Fruit fly (Drosophila melanogaster) whole organism, embryonic: ENCODE measurements around the gene CG13126.

ENCODE experiments used
- CG10267 ChIP-seq: fragments of 200-800 bp; sonication (Bioruptor generic); optimal IDR thresholded peaks from 2 replicates; lab custom pipeline; 2018; ENCODE audit warnings: missing biosample characterization, mild to moderate bottlenecking, missing genetic modification characterization, moderate library complexity
- CG11456 ChIP-seq: fragments of 200-800 bp; sonication (Bioruptor generic); IDR thresholded peaks from 3 replicates; pipeline ENCODE4 v1.3.6; 2022; ENCODE audit warnings: missing biosample characterization, missing genetic modification characterization
- CG12744 ChIP-seq: fragments of 200-800 bp; sonication (Bioruptor generic); optimal IDR thresholded peaks from 2 replicates; lab custom pipeline; 2016; ENCODE audit warnings: missing biosample characterization, missing genetic modification characterization
- CG13123 ChIP-seq: fragments of 200-800 bp; sonication (Bioruptor generic); optimal IDR thresholded peaks from 2 replicates; lab custom pipeline; 2016; ENCODE audit warnings: missing biosample characterization, missing genetic modification characterization
- CG14441 ChIP-seq: fragments of 200-800 bp; sonication (Bioruptor generic); IDR thresholded peaks from 2 replicates; pipeline ENCODE4 v1.3.6; 2022; ENCODE audit warnings: missing biosample characterization, missing genetic modification characterization
- CG14965 ChIP-seq: fragments of 200-800 bp; sonication (Bioruptor generic); optimal IDR thresholded peaks from 2 replicates; lab custom pipeline; 2016; ENCODE audit warnings: missing biosample characterization, missing genetic modification characterization, borderline replicate concordance
- CG1602 ChIP-seq: fragments of 200-800 bp; sonication (Bioruptor generic); optimal IDR thresholded peaks from 3 replicates; lab custom pipeline; 2016; ENCODE audit warnings: missing biosample characterization, missing genetic modification characterization
- CG16863 ChIP-seq: fragments of 200-800 bp; sonication (Bioruptor generic); optimal IDR thresholded peaks from 3 replicates; lab custom pipeline; 2016; ENCODE audit warnings: missing biosample characterization, missing genetic modification characterization
- CG17186 ChIP-seq: fragments of 200-800 bp; sonication (Bioruptor generic); optimal IDR thresholded peaks from 3 replicates; lab custom pipeline; 2017; ENCODE audit warnings: missing biosample characterization, missing genetic modification reagents, missing genetic modification characterization
- CG2678 ChIP-seq: fragments of 200-800 bp; sonication (Bioruptor generic); optimal IDR thresholded peaks from 3 replicates; lab custom pipeline; 2019; ENCODE audit warnings: missing biosample characterization, mild to moderate bottlenecking, missing genetic modification characterization, moderate library complexity
- CG31388 ChIP-seq: fragments of 200-800 bp; sonication (Bioruptor generic); optimal IDR thresholded peaks from 2 replicates; lab custom pipeline; 2016; ENCODE audit warnings: missing biosample characterization, missing genetic modification characterization
- CG31441 ChIP-seq: fragments of 200-800 bp; sonication (Bioruptor generic); IDR thresholded peaks from 2 replicates; pipeline ENCODE4 v1.3.6; 2022; ENCODE audit warnings: missing biosample characterization, missing genetic modification characterization
- CG34376 ChIP-seq: fragments of 200-800 bp; sonication (Bioruptor generic); optimal IDR thresholded peaks from 2 replicates; lab custom pipeline; 2018; ENCODE audit warnings: missing biosample characterization, mild to moderate bottlenecking, missing genetic modification characterization
- CG6654 ChIP-seq: fragments of 200-800 bp; sonication (Bioruptor generic); optimal IDR thresholded peaks from 2 replicates; lab custom pipeline; 2017; ENCODE audit warnings: missing biosample characterization, mild to moderate bottlenecking, missing genetic modification characterization
- CG6689 ChIP-seq: fragments of 200-800 bp; sonication (Bioruptor generic); IDR thresholded peaks from 2 replicates; pipeline ENCODE4 v1.3.6; 2022; ENCODE audit warnings: missing biosample characterization, missing genetic modification characterization
- CG6765 ChIP-seq: fragments of 200-800 bp; sonication (Bioruptor generic); optimal IDR thresholded peaks from 3 replicates; lab custom pipeline; 2017; ENCODE audit warnings: missing biosample characterization, mild to moderate bottlenecking, missing genetic modification characterization
- CG7786 ChIP-seq: fragments of 200-800 bp; sonication (Bioruptor generic); optimal IDR thresholded peaks from 2 replicates; lab custom pipeline; 2016; ENCODE audit warnings: missing biosample characterization, missing genetic modification characterization
- CG8765 ChIP-seq: fragments of 200-800 bp; sonication (Bioruptor generic); IDR thresholded peaks from 2 replicates; pipeline ENCODE4 v1.3.6; 2022; ENCODE audit warnings: missing biosample characterization, missing genetic modification characterization
- Dll ChIP-seq: fragments of 200-800 bp; sonication (Bioruptor generic); IDR thresholded peaks from 4 replicates; pipeline ENCODE4 v1.3.6; 2022; ENCODE audit warnings: missing biosample characterization, missing genetic modification characterization; ENCODE audit not compliant: partially characterized antibody
- Fer2 ChIP-seq: fragments of 200-800 bp; sonication (Bioruptor generic); optimal IDR thresholded peaks from 2 replicates; lab custom pipeline; 2018; ENCODE audit warnings: missing biosample characterization, mild to moderate bottlenecking, missing genetic modification characterization, moderate library complexity
- HLH54F ChIP-seq: fragments of 200-800 bp; sonication (Bioruptor generic); optimal IDR thresholded peaks from 3 replicates; lab custom pipeline; 2016; ENCODE audit warnings: missing biosample characterization, missing genetic modification characterization
- Hr78 ChIP-seq, 2 experiments: fragments of 200-800 bp in 1 of 2; fragments of >200 bp in 1 of 2; sonication (Bioruptor generic) in 1 of 2; optimal IDR thresholded peaks; 2 replicates each; lab custom pipeline; 2017 to 2019; ENCODE audit warnings: missing biosample characterization in 2 of 2, missing genetic modification characterization in 2 of 2, mild to moderate bottlenecking in 1 of 2, moderate library complexity in 1 of 2
- Mrtf ChIP-seq: fragments of 200-800 bp; sonication (Bioruptor generic); IDR thresholded peaks from 3 replicates; pipeline ENCODE4 v1.3.6; 2022; ENCODE audit warnings: missing biosample characterization, missing genetic modification characterization
- NC2α ChIP-seq: fragments of 200-800 bp; sonication (Bioruptor generic); optimal IDR thresholded peaks from 2 replicates; lab custom pipeline; 2016; ENCODE audit warnings: missing biosample characterization, missing genetic modification characterization
- NFAT ChIP-seq: fragments of 200-800 bp; sonication (Bioruptor generic); IDR thresholded peaks from 2 replicates; pipeline ENCODE4 v1.3.6; 2022; ENCODE audit warnings: missing biosample characterization, missing genetic modification characterization
- Nf-YA ChIP-seq: fragments of 200-800 bp; sonication (Bioruptor generic); IDR thresholded peaks from 2 replicates; pipeline ENCODE4 v1.3.6; 2022; ENCODE audit warnings: missing biosample characterization, missing genetic modification characterization
- Pdp1 ChIP-seq, 2 experiments: fragments of 200-800 bp; sonication (Bioruptor generic); optimal IDR thresholded peaks; 3 replicates each; lab custom pipeline; 2016; ENCODE audit warnings: missing biosample characterization in 2 of 2, missing genetic modification characterization in 2 of 2, mild to moderate bottlenecking in 1 of 2, moderate library complexity in 1 of 2
- Rfx ChIP-seq: fragments of 200-800 bp; sonication (Bioruptor generic); IDR thresholded peaks from 2 replicates; pipeline ENCODE4 v1.3.6; 2022; ENCODE audit warnings: missing biosample characterization, missing genetic modification characterization
- Scr ChIP-seq: fragments of 200-800 bp; sonication (Bioruptor generic); IDR thresholded peaks from 2 replicates; pipeline ENCODE4 v1.3.6; 2022; ENCODE audit warnings: missing biosample characterization, missing genetic modification characterization; ENCODE audit not compliant: partially characterized antibody
- ap ChIP-seq: fragments of 200-800 bp; sonication (Bioruptor generic); IDR thresholded peaks from 2 replicates; pipeline ENCODE4 v1.3.6; 2022; ENCODE audit warnings: missing biosample characterization, missing genetic modification characterization
- chif ChIP-seq, 2 experiments: fragments of 200-800 bp; sonication (Bioruptor generic); optimal IDR thresholded peaks; 3 replicates each; lab custom pipeline; 2016; ENCODE audit warnings: missing biosample characterization in 2 of 2, missing genetic modification characterization in 2 of 2
- chm ChIP-seq: fragments of 200-800 bp; sonication (Bioruptor generic); IDR thresholded peaks from 2 replicates; pipeline ENCODE4 v1.3.6; 2022; ENCODE audit warnings: missing biosample characterization, missing genetic modification characterization
- dan ChIP-seq: fragments of 200-800 bp; sonication (Bioruptor generic); IDR thresholded peaks from 2 replicates; pipeline ENCODE4 v1.3.6; 2022; ENCODE audit warnings: missing biosample characterization, missing genetic modification characterization
- dpn ChIP-seq, 2 experiments: fragments of 200-800 bp; sonication (Bioruptor generic); optimal IDR thresholded peaks; 3 replicates each; lab custom pipeline; 2016; ENCODE audit warnings: missing biosample characterization in 2 of 2, missing genetic modification characterization in 2 of 2
- en ChIP-seq: fragments of 200-800 bp; sonication (Bioruptor generic); optimal IDR thresholded peaks from 2 replicates; lab custom pipeline; 2016; ENCODE audit warnings: missing biosample characterization, missing genetic modification characterization
- hkb ChIP-seq, 2 experiments: fragments of 200-800 bp in 1 of 2; fragments of >200 bp in 1 of 2; sonication (Bioruptor generic) in 1 of 2; IDR thresholded peaks in 1 of 2; optimal IDR thresholded peaks in 1 of 2; 2 replicates each; pipeline versions ENCODE4 v1.3.6 to Lab custom; 2017 to 2022; ENCODE audit warnings: missing biosample characterization in 1 of 2, missing genetic modification characterization in 1 of 2
- inv ChIP-seq: fragments of 200-800 bp; sonication (Bioruptor generic); IDR thresholded peaks from 2 replicates; pipeline ENCODE4 v1.3.6; 2022; ENCODE audit warnings: missing biosample characterization, missing genetic modification characterization; ENCODE audit not compliant: partially characterized antibody
- kay ChIP-seq: fragments of 200-800 bp; sonication (Bioruptor generic); optimal IDR thresholded peaks from 2 replicates; lab custom pipeline; 2016; ENCODE audit warnings: missing biosample characterization, missing genetic modification characterization
- knrl ChIP-seq: fragments of 200-800 bp; sonication (Bioruptor generic); IDR thresholded peaks from 3 replicates; pipeline ENCODE4 v1.3.6; 2022; ENCODE audit warnings: missing biosample characterization, missing genetic modification characterization; ENCODE audit not compliant: partially characterized antibody
- lbe ChIP-seq: fragments of 200-800 bp; sonication (Bioruptor generic); optimal IDR thresholded peaks from 2 replicates; lab custom pipeline; 2016; ENCODE audit warnings: missing biosample characterization, mild to moderate bottlenecking, missing genetic modification characterization
- mam ChIP-seq: fragments of 200-800 bp; sonication (Bioruptor generic); optimal IDR thresholded peaks from 3 replicates; lab custom pipeline; 2016; ENCODE audit warnings: missing biosample characterization, missing genetic modification characterization
- rib ChIP-seq: fragments of 200-800 bp; sonication (Bioruptor generic); IDR thresholded peaks from 2 replicates; pipeline ENCODE4 v1.3.6; 2022; ENCODE audit warnings: missing biosample characterization, missing genetic modification characterization
- run ChIP-seq: fragments of 200-800 bp; sonication (Bioruptor generic); optimal IDR thresholded peaks from 3 replicates; lab custom pipeline; 2018; ENCODE audit warnings: missing biosample characterization, mild to moderate bottlenecking, missing genetic modification characterization
- sc ChIP-seq, 3 experiments: fragments of >200 bp in 2 of 3; fragments of 200-800 bp in 1 of 3; sonication (Bioruptor generic) in 1 of 3; optimal IDR thresholded peaks; 2 replicates in 2 of 3; 3 replicates in 1 of 3; lab custom pipeline; 2017; ENCODE audit warnings: mild to moderate bottlenecking in 1 of 3, missing biosample characterization in 1 of 3, missing genetic modification characterization in 1 of 3, missing genetic modification reagents in 1 of 3
- schlank ChIP-seq: fragments of 200-800 bp; sonication (Bioruptor generic); optimal IDR thresholded peaks from 2 replicates; lab custom pipeline; 2018; ENCODE audit warnings: missing biosample characterization, mild to moderate bottlenecking, missing genetic modification characterization
- sr ChIP-seq: fragments of 200-800 bp; sonication (Bioruptor generic); IDR thresholded peaks from 3 replicates; pipeline ENCODE4 v1.3.6; 2022; ENCODE audit warnings: missing biosample characterization, missing genetic modification characterization
- tgo ChIP-seq: fragments of 200-800 bp; sonication (Bioruptor generic); IDR thresholded peaks from 3 replicates; pipeline ENCODE4 v1.3.6; 2022; ENCODE audit warnings: missing biosample characterization, missing genetic modification characterization

CG13126 gene

DNA sequence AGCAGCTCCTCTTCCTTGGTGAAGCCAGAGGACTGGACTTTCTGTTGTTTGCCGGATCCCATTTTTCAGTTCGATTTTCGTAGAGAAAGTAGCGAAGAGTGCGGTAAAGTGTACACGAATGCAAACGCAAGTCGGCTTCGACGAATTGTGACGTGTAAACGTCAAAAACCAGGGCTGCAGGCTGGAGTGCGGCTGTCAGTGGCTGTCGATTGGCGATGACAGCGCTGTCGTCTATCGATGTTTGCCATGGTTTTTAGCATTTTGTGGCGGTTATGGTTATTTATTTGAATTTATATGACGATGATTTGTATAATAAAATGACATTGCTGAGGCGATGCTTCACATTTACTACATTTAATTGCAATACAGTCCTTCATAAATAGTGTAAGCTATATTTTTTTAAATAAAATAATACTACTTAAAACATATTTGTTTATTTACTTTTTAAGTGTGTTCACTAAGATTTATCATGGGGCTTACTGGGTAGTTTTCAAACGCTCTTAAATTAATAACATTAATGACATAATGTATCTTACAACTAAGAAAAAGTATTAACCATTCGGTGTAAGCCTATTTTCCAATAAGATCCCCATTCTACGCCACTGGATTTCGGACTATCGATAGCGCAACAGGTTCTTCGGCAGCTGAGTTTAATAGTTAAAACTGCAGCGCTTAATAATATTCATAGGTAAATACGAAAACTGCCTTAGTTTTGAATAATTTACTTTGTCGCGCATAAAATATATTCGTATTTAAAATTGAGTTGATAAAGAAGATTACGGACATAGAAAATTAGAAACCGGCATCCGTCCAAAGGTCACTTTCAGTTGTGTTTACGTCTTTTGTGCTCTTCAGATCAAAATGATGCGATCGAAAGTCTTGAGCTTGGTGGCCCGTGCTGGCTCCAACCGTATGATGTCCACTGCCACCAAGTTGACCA lies 35.7 kb downstream of the CG13126 start, which contains the start of the genes CG5885 and CG4598 (continued):
- peak; percentile 77 for TF ChIP-seq Dll
- peak; percentile 75 for TF ChIP-seq Scr
- no peak for TF ChIP-seq CG14441 (GFP tag; lab: Robert Waterston, UW)
- no peak for TF ChIP-seq sc (optimal IDR thresholded peaks at IDR 0.05; lab: Kevin White, UChicago)
- TF ChIP-seq sc (GFP tag; optimal IDR thresholded peaks at IDR 0.05; lab: Kevin White, UChicago) = peak; percentile 28
- TF ChIP-seq CG14965 (GFP tag; lab: Kevin White, UChicago) = no peak
- TF ChIP-seq HLH54F (GFP tag; lab: Kevin White, UChicago) = peak; percentile 41
- TF ChIP-seq Rfx = peak; percentile 80
- 0 out of 2 replicates have a peak, but pooled peaks have one; percentile 34 for TF ChIP-seq rib (GFP tag; lab: Robert Waterston, UW)
- TF ChIP-seq CG16863 (GFP tag; lab: Kevin White, UChicago) = peak; percentile 27
- peak in 1 of 2 experiments; percentile 37 for TF ChIP-seq Hr78 (GFP tag; optimal IDR thresholded peaks at IDR 0.05; lab: Kevin White, UChicago)
- TF ChIP-seq mam (GFP tag; lab: Kevin White, UChicago) = peak; percentile 71
- peak; percentile 82 for TF ChIP-seq knrl (GFP tag; lab: Robert Waterston, UW)
- TF ChIP-seq CG6765 (GFP tag; lab: Kevin White, UChicago) = peak; percentile 36
- TF ChIP-seq Pdp1 (GFP tag; optimal IDR thresholded peaks at IDR 0.05; lab: Kevin White, UChicago) = peak; percentile 16 to 68
- TF ChIP-seq CG31388 = no peak
- peak; percentile 58 for TF ChIP-seq inv (GFP tag; lab: Robert Waterston, UW)
- TF ChIP-seq CG34376 (GFP tag; lab: Kevin White, UChicago) = peak; percentile 3
- peak in 1 of 2 experiments; percentile 30 for TF ChIP-seq chif (GFP tag; optimal IDR thresholded peaks at IDR 0.05; lab: Kevin White, UChicago)
- TF ChIP-seq CG12744 (GFP tag; lab: Kevin White, UChicago) = no peak
- peak; percentile 80 for TF ChIP-seq kay
- TF ChIP-seq CG17186 (GFP tag; lab: Kevin White, UChicago) = peak; percentile 71
- TF ChIP-seq CG6689 (GFP tag; lab: Robert Waterston, UW) = peak; percentile 43; the same call in 1 of the 2 replicates
- TF ChIP-seq CG2678 (tag; lab: Kevin White, UChicago) = peak; percentile 76
- TF ChIP-seq dpn (GFP tag; optimal IDR thresholded peaks at IDR 0.05; lab: Kevin White, UChicago) = peak; percentile 38 to 74
- peak; percentile 17 for TF ChIP-seq run (tag; lab: Kevin White, UChicago)
- no peak; the same call in 2 of the 3 replicates for TF ChIP-seq sr (GFP tag; lab: Robert Waterston, UW)
- TF ChIP-seq dan = no peak
- no peak for TF ChIP-seq hkb (optimal IDR thresholded peaks at IDR 0.05; lab: Kevin White, UChicago)
- TF ChIP-seq hkb (GFP tag; IDR thresholded peaks at IDR 0.05; lab: Robert Waterston, UW) = peak; percentile 84
- TF ChIP-seq CG13123 = peak; percentile 26
- TF ChIP-seq NC2α (GFP tag; lab: Kevin White, UChicago) = no peak
- TF ChIP-seq CG10267 = peak; percentile 71
- TF ChIP-seq CG6654 = no peak
- peak; percentile 63 for TF ChIP-seq CG11456
- TF ChIP-seq lbe (GFP tag; lab: Kevin White, UChicago) = peak; percentile 53
- TF ChIP-seq CG8765 (GFP tag; lab: Robert Waterston, UW) = no peak; the same call in 1 of the 2 replicates
- TF ChIP-seq en = no peak
- TF ChIP-seq ap (GFP tag; lab: Robert Waterston, UW) = peak; percentile 66
- TF ChIP-seq chm (GFP tag; lab: Robert Waterston, UW) = peak; percentile 61
- TF ChIP-seq CG1602 = peak; percentile 69
- peak; percentile 41 for TF ChIP-seq CG7786
- peak; percentile 50 for TF ChIP-seq schlank (tag; lab: Kevin White, UChicago)
- TF ChIP-seq NFAT (GFP tag; lab: Robert Waterston, UW) = peak; percentile 50
- peak; percentile 64 for TF ChIP-seq CG31441 (GFP tag; lab: Robert Waterston, UW)
- peak; percentile 44; the same call in 2 of the 3 replicates for TF ChIP-seq tgo
- no peak for TF ChIP-seq Nf-YA (GFP tag; lab: Robert Waterston, UW)
- peak; percentile 57 for TF ChIP-seq Fer2 (tag; lab: Kevin White, UChicago)
- peak; percentile 65; the same call in 2 of the 3 replicates for TF ChIP-seq Mrtf (GFP tag; lab: Robert Waterston, UW)
